Fruit fly (Drosophila melanogaster) whole organism, embryonic: Measurements from ENCODE around the gene nonC.

Experiments used
- Asciz ChIP-seq: fragments of 200-800 bp; sonication (Bioruptor generic); optimal IDR thresholded peaks from 2 replicates; lab custom pipeline; 2017; ENCODE audit warnings: missing biosample characterization, mild to moderate bottlenecking, missing genetic modification characterization, missing genetic modification reagents
- CG10959 ChIP-seq: fragments of 200-800 bp; sonication (Bioruptor generic); IDR thresholded peaks from 2 replicates; pipeline ENCODE4 v1.3.6; 2022; ENCODE audit warnings: missing biosample characterization, missing genetic modification characterization
- CG1603 ChIP-seq: fragments of 200-800 bp; sonication (Bioruptor generic); optimal IDR thresholded peaks from 2 replicates; lab custom pipeline; 2019; ENCODE audit warnings: missing biosample characterization, mild to moderate bottlenecking, missing genetic modification characterization, moderate library complexity
- CG17612 ChIP-seq: fragments of 200-800 bp; sonication (Bioruptor generic); IDR thresholded peaks from 2 replicates; pipeline ENCODE4 v1.3.6; 2022; ENCODE audit warnings: missing biosample characterization, missing genetic modification characterization
- CG1792 ChIP-seq: fragments of 200-800 bp; sonication (Bioruptor generic); optimal IDR thresholded peaks from 2 replicates; lab custom pipeline; 2016; ENCODE audit warnings: missing biosample characterization, missing genetic modification characterization
- CG18764 ChIP-seq: fragments of 200-800 bp; sonication (Bioruptor generic); optimal IDR thresholded peaks from 3 replicates; lab custom pipeline; 2016; ENCODE audit warnings: missing biosample characterization, missing genetic modification characterization
- CG31365 ChIP-seq: fragments of 200-800 bp; sonication (Bioruptor generic); optimal IDR thresholded peaks from 2 replicates; lab custom pipeline; 2018; ENCODE audit warnings: missing biosample characterization, mild to moderate bottlenecking, missing genetic modification characterization
- CG34376 ChIP-seq: fragments of 200-800 bp; sonication (Bioruptor generic); optimal IDR thresholded peaks from 2 replicates; lab custom pipeline; 2018; ENCODE audit warnings: missing biosample characterization, mild to moderate bottlenecking, missing genetic modification characterization
- CG3726 ChIP-seq: fragments of 200-800 bp; sonication (Bioruptor generic); IDR thresholded peaks from 3 replicates; pipeline ENCODE4, ENCODE4 v1.3.6; 2022; ENCODE audit warnings: missing biosample characterization, missing genetic modification characterization
- CG4617 ChIP-seq: fragments of 200-800 bp; sonication (Bioruptor generic); optimal IDR thresholded peaks from 3 replicates; lab custom pipeline; 2016; ENCODE audit warnings: missing biosample characterization, missing genetic modification characterization, borderline replicate concordance
- CG5245 ChIP-seq: fragments of 200-800 bp; sonication (Bioruptor generic); optimal IDR thresholded peaks from 3 replicates; lab custom pipeline; 2016; ENCODE audit warnings: missing biosample characterization, missing genetic modification characterization
- CG6683 ChIP-seq: fragments of 200-800 bp; sonication (Bioruptor generic); optimal IDR thresholded peaks from 2 replicates; lab custom pipeline; 2017; ENCODE audit warnings: missing biosample characterization, mild to moderate bottlenecking, missing genetic modification characterization, missing genetic modification reagents
- CG6791 ChIP-seq: fragments of 200-800 bp; sonication (Bioruptor generic); IDR thresholded peaks from 3 replicates; pipeline ENCODE4 v1.3.6; 2022; ENCODE audit warnings: missing biosample characterization, missing genetic modification characterization; ENCODE audit not compliant: partially characterized antibody
- CG6854 ChIP-seq: fragments of 200-800 bp; sonication (Bioruptor generic); optimal IDR thresholded peaks from 3 replicates; lab custom pipeline; 2017; ENCODE audit warnings: missing biosample characterization, mild to moderate bottlenecking, missing genetic modification characterization
- CG7839 ChIP-seq: fragments of 200-800 bp; sonication (Bioruptor generic); optimal IDR thresholded peaks from 3 replicates; lab custom pipeline; 2018; ENCODE audit warnings: missing biosample characterization, mild to moderate bottlenecking, missing genetic modification characterization, moderate library complexity
- CG7963 ChIP-seq: fragments of 200-800 bp; sonication (Bioruptor generic); IDR thresholded peaks from 3 replicates; pipeline ENCODE4 v1.3.6; 2022; ENCODE audit warnings: missing biosample characterization, missing genetic modification characterization; ENCODE audit not compliant: partially characterized antibody
- CG9817 ChIP-seq: fragments of 200-800 bp; sonication (Bioruptor generic); optimal IDR thresholded peaks from 2 replicates; lab custom pipeline; 2018; ENCODE audit warnings: missing biosample characterization, mild to moderate bottlenecking, missing genetic modification characterization, moderate library complexity
- Dfd ChIP-seq, 2 experiments: fragments of >200 bp; optimal IDR thresholded peaks; 2 replicates each; lab custom pipeline; 2017; ENCODE audit warnings: missing biosample characterization in 2 of 2, missing genetic modification characterization in 2 of 2
- Drgx ChIP-seq: fragments of 200-800 bp; sonication (Bioruptor generic); IDR thresholded peaks from 2 replicates; pipeline ENCODE4 v1.3.6; 2022; ENCODE audit warnings: missing biosample characterization, missing genetic modification characterization
- H2.0 ChIP-seq: fragments of 200-800 bp; sonication (Bioruptor generic); IDR thresholded peaks from 2 replicates; pipeline ENCODE4 v1.3.6; 2022; ENCODE audit warnings: missing biosample characterization, missing genetic modification characterization
- Hand ChIP-seq: fragments of 200-800 bp; sonication (Bioruptor generic); optimal IDR thresholded peaks from 2 replicates; lab custom pipeline; 2017; ENCODE audit warnings: mild to moderate bottlenecking, missing biosample characterization, missing genetic modification reagents, missing genetic modification characterization
- Hr3 ChIP-seq: fragments of 200-800 bp; sonication (Bioruptor generic); optimal IDR thresholded peaks from 3 replicates; lab custom pipeline; 2016; ENCODE audit warnings: missing biosample characterization, missing genetic modification characterization
- Hr78 ChIP-seq, 2 experiments: fragments of 200-800 bp in 1 of 2; fragments of >200 bp in 1 of 2; sonication (Bioruptor generic) in 1 of 2; optimal IDR thresholded peaks; 2 replicates each; lab custom pipeline; 2017 to 2019; ENCODE audit warnings: missing biosample characterization in 2 of 2, missing genetic modification characterization in 2 of 2, mild to moderate bottlenecking in 1 of 2, moderate library complexity in 1 of 2
- Myb ChIP-seq: fragments of 200-800 bp; sonication (Bioruptor generic); optimal IDR thresholded peaks from 2 replicates; lab custom pipeline; 2016; ENCODE audit warnings: missing biosample characterization, missing genetic modification characterization
- PHDP ChIP-seq: fragments of 200-800 bp; sonication (Bioruptor generic); optimal IDR thresholded peaks from 3 replicates; lab custom pipeline; 2018; ENCODE audit warnings: missing biosample characterization, mild to moderate bottlenecking, missing genetic modification characterization, moderate library complexity
- Rx ChIP-seq: fragments of 200-800 bp; sonication (Bioruptor generic); IDR thresholded peaks from 2 replicates; pipeline ENCODE4 v1.3.6; 2022; ENCODE audit warnings: missing biosample characterization, missing genetic modification characterization
- Sry-β ChIP-seq: fragments of 200-800 bp; sonication (Bioruptor generic); optimal IDR thresholded peaks from 2 replicates; lab custom pipeline; 2018; ENCODE audit warnings: missing biosample characterization, mild to moderate bottlenecking, missing genetic modification characterization, moderate library complexity
- YL-1 ChIP-seq: fragments of 200-800 bp; sonication (Bioruptor generic); optimal IDR thresholded peaks from 3 replicates; lab custom pipeline; 2017; ENCODE audit warnings: missing biosample characterization, mild to moderate bottlenecking, missing genetic modification characterization
- amos ChIP-seq: fragments of 200-800 bp; sonication (Bioruptor generic); IDR thresholded peaks from 2 replicates; pipeline ENCODE4 v1.3.6; 2022; ENCODE audit warnings: missing biosample characterization, missing genetic modification characterization; ENCODE audit not compliant: partially characterized antibody
- aop ChIP-seq: fragments of 200-800 bp; sonication (Bioruptor generic); IDR thresholded peaks from 2 replicates; pipeline ENCODE4 v1.3.6; 2022; ENCODE audit warnings: missing biosample characterization, missing genetic modification characterization
- ato ChIP-seq: fragments of 200-800 bp; sonication (Bioruptor generic); IDR thresholded peaks from 2 replicates; pipeline ENCODE4 v1.3.6; 2022; ENCODE audit warnings: missing biosample characterization, missing genetic modification characterization; ENCODE audit not compliant: partially characterized antibody
- btn ChIP-seq: fragments of 200-800 bp; sonication (Bioruptor generic); optimal IDR thresholded peaks from 2 replicates; lab custom pipeline; 2016; ENCODE audit warnings: missing biosample characterization, missing genetic modification characterization
- dimm ChIP-seq: fragments of 200-800 bp; sonication (Bioruptor generic); IDR thresholded peaks from 2 replicates; pipeline ENCODE4 v1.3.6; 2022; ENCODE audit warnings: missing biosample characterization, missing genetic modification characterization
- dm ChIP-seq: fragments of 200-800 bp; sonication (Bioruptor generic); optimal IDR thresholded peaks from 3 replicates; lab custom pipeline; 2016; ENCODE audit warnings: missing biosample characterization, missing genetic modification characterization
- fru ChIP-seq: fragments of >200 bp; optimal IDR thresholded peaks from 2 replicates; lab custom pipeline; 2017
- gt ChIP-seq: fragments of 200-800 bp; sonication (Bioruptor generic); IDR thresholded peaks from 2 replicates; pipeline ENCODE4 v1.3.6; 2022; ENCODE audit warnings: missing biosample characterization, missing genetic modification characterization
- hbn ChIP-seq: fragments of 200-800 bp; sonication (Bioruptor generic); IDR thresholded peaks from 2 replicates; pipeline ENCODE4 v1.3.6; 2022; ENCODE audit warnings: missing biosample characterization, missing genetic modification characterization; ENCODE audit not compliant: partially characterized antibody
- her ChIP-seq: fragments of 200-800 bp; sonication (Bioruptor generic); optimal IDR thresholded peaks from 2 replicates; lab custom pipeline; 2016; ENCODE audit warnings: missing biosample characterization, missing genetic modification characterization
- jing ChIP-seq: fragments of 200-800 bp; sonication (Bioruptor generic); optimal IDR thresholded peaks from 2 replicates; lab custom pipeline; 2018; ENCODE audit warnings: missing biosample characterization, mild to moderate bottlenecking, missing genetic modification characterization
- jumu ChIP-seq: fragments of 200-800 bp; sonication (Bioruptor generic); optimal IDR thresholded peaks from 3 replicates; lab custom pipeline; 2016; ENCODE audit warnings: missing biosample characterization, missing genetic modification characterization
- lmd ChIP-seq: fragments of 200-800 bp; sonication (Bioruptor generic); IDR thresholded peaks from 2 replicates; pipeline ENCODE4 v1.3.6; 2022; ENCODE audit warnings: missing biosample characterization, missing genetic modification characterization
- luna ChIP-seq: fragments of 200-800 bp; sonication (Bioruptor generic); optimal IDR thresholded peaks from 2 replicates; lab custom pipeline; 2016; ENCODE audit warnings: missing biosample characterization, missing genetic modification characterization
- nerfin-1 ChIP-seq: fragments of 200-800 bp; sonication (Bioruptor generic); optimal IDR thresholded peaks from 3 replicates; lab custom pipeline; 2019; ENCODE audit warnings: missing biosample characterization, mild to moderate bottlenecking, missing genetic modification characterization, moderate library complexity
- nom ChIP-seq: fragments of 200-800 bp; sonication (Bioruptor generic); optimal IDR thresholded peaks from 2 replicates; lab custom pipeline; 2017; ENCODE audit warnings: missing biosample characterization, missing genetic modification characterization, mild to moderate bottlenecking, moderate library complexity, missing genetic modification reagents
- pfk ChIP-seq: fragments of 200-800 bp; sonication (Bioruptor generic); optimal IDR thresholded peaks from 2 replicates; lab custom pipeline; 2018; ENCODE audit warnings: missing biosample characterization, mild to moderate bottlenecking, missing genetic modification characterization, moderate library complexity
- row ChIP-seq: fragments of 200-800 bp; sonication (Bioruptor generic); IDR thresholded peaks from 3 replicates; pipeline ENCODE4 v1.3.6; 2022; ENCODE audit warnings: missing biosample characterization, missing genetic modification characterization
- sna ChIP-seq: fragments of 200-800 bp; sonication (Bioruptor generic); IDR thresholded peaks from 2 replicates; pipeline ENCODE4 v1.3.6; 2022; ENCODE audit warnings: missing biosample characterization, missing genetic modification characterization; ENCODE audit not compliant: partially characterized antibody
- sr ChIP-seq: fragments of 200-800 bp; sonication (Bioruptor generic); IDR thresholded peaks from 3 replicates; pipeline ENCODE4 v1.3.6; 2022; ENCODE audit warnings: missing biosample characterization, missing genetic modification characterization
- trem ChIP-seq: fragments of 200-800 bp; optimal IDR thresholded peaks from 3 replicates; lab custom pipeline; 2019; ENCODE audit warnings: missing biosample characterization, mild to moderate bottlenecking, missing genetic modification characterization, moderate library complexity
- twi ChIP-seq: fragments of 200-800 bp; optimal IDR thresholded peaks from 2 replicates; lab custom pipeline; 2019; ENCODE audit warnings: missing biosample characterization, mild to moderate bottlenecking, missing genetic modification characterization, moderate library complexity

Gene nonC

DNA sequence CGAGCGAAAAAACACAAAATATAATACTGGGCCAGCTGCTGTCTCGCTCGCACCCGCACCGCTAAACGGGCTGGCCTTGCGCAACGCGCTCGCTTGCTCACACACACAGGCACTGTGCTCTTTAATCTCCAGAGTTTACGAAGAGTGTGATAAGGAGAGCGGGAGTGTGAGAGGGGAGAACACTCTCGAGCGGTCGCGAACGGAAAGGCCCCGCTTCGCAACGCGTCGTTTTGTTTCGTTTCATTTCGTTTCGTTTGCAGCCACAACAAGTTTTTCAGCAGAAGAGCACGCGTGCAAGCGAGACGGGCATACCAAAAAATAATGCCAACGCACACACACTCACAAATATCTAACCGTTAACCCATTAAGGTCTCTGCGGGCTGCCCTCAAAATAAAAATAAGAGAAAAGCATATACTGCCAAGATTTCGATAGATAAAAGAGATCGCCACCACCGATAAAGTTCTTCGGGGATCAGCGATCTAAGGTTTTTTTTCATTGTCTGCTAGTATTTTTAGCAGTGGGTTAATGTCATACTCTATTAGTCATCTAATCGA, 37.3 kb downstream of the nonC start (continued):
- no peak for TF ChIP-seq Asciz (GFP tag; lab: Kevin White, UChicago)
- peak; percentile 51 for TF ChIP-seq Myb (GFP tag; lab: Kevin White, UChicago)
- TF ChIP-seq her (GFP tag; lab: Kevin White, UChicago), result peak; percentile 22
- TF ChIP-seq btn (GFP tag; lab: Kevin White, UChicago), result no peak
- peak; percentile 6 for TF ChIP-seq Hr3 (GFP tag; lab: Kevin White, UChicago)
- TF ChIP-seq CG7839, result peak; percentile 69
- no peak for TF ChIP-seq CG3726 (GFP tag; lab: Robert Waterston, UW)
- TF ChIP-seq PHDP (tag; lab: Kevin White, UChicago), result peak; percentile 6
- peak; percentile 10 for TF ChIP-seq dm
- no peak for TF ChIP-seq CG18764 (GFP tag; lab: Kevin White, UChicago)
- no peak for TF ChIP-seq CG17612 (GFP tag; lab: Robert Waterston, UW)
- TF ChIP-seq CG5245 (GFP tag; lab: Kevin White, UChicago), result no peak
- TF ChIP-seq CG6791 (GFP tag; lab: Robert Waterston, UW), result peak; percentile 65; the same call in 2 of the 3 replicates
- peak; percentile 48; the same call in 1 of the 2 replicates for TF ChIP-seq H2.0 (GFP tag; lab: Robert Waterston, UW)
- TF ChIP-seq amos (GFP tag; lab: Robert Waterston, UW), result no peak
- TF ChIP-seq Drgx (GFP tag; lab: Robert Waterston, UW), result peak; percentile 84
- no peak for TF ChIP-seq Sry-β (GFP tag; lab: Kevin White, UChicago)
- TF ChIP-seq Rx (GFP tag; lab: Robert Waterston, UW), result no peak
- no peak for TF ChIP-seq sna (GFP tag; lab: Robert Waterston, UW)
- TF ChIP-seq CG6854 (GFP tag; lab: Kevin White, UChicago), result peak; percentile 52
- no peak for TF ChIP-seq aop (GFP tag; lab: Robert Waterston, UW)
- TF ChIP-seq hbn, result peak; percentile 35; the same call in 1 of the 2 replicates
- TF ChIP-seq fru (lab: Kevin White, UChicago), result no peak
- TF ChIP-seq jumu (GFP tag; lab: Kevin White, UChicago), result no peak
- TF ChIP-seq sr (GFP tag; lab: Robert Waterston, UW), result no peak
- TF ChIP-seq YL-1 (GFP tag; lab: Kevin White, UChicago), result peak; percentile 8
- peak; percentile 10 for TF ChIP-seq CG31365 (tag; lab: Kevin White, UChicago)
- TF ChIP-seq ato, result no peak
- peak; percentile 95 for TF ChIP-seq pfk
- TF ChIP-seq CG9817 (tag; lab: Kevin White, UChicago), result peak; percentile 44
- no peak for TF ChIP-seq CG6683 (GFP tag; lab: Kevin White, UChicago)
- TF ChIP-seq dimm, result no peak
- no peak for TF ChIP-seq CG4617 (GFP tag; lab: Kevin White, UChicago)
- TF ChIP-seq CG1603 (tag; lab: Kevin White, UChicago), result peak; percentile 6
- TF ChIP-seq Hr78 (GFP tag; optimal IDR thresholded peaks at IDR 0.05; lab: Kevin White, UChicago), result peak in 1 of 2 experiments; percentile 73
- TF ChIP-seq jing (GFP tag; lab: Kevin White, UChicago), result no peak
- peak; percentile 50 for TF ChIP-seq CG10959 (GFP tag; lab: Robert Waterston, UW)
- TF ChIP-seq CG1792, result no peak
- peak; percentile 69 for TF ChIP-seq lmd (GFP tag; lab: Robert Waterston, UW)
- no peak for TF ChIP-seq nerfin-1 (tag; lab: Kevin White, UChicago)
- no peak for TF ChIP-seq luna
- TF ChIP-seq CG7963 (GFP tag; lab: Robert Waterston, UW), result no peak
- TF ChIP-seq twi (tag; lab: Kevin White, UChicago), result peak; percentile 5
- TF ChIP-seq trem (tag; lab: Kevin White, UChicago), result peak; percentile 24
- TF ChIP-seq gt (GFP tag; lab: Robert Waterston, UW), result no peak
- TF ChIP-seq row (GFP tag; lab: Robert Waterston, UW), result peak; percentile 71; the same call in 2 of the 3 replicates
- no peak for TF ChIP-seq Hand (GFP tag; lab: Kevin White, UChicago)
- TF ChIP-seq Dfd (GFP tag; optimal IDR thresholded peaks at IDR 0.05; lab: Kevin White, UChicago), result no peak
- peak; percentile 88 for TF ChIP-seq CG34376 (GFP tag; lab: Kevin White, UChicago)
- TF ChIP-seq nom, result peak; percentile 75
